Worm (Caenorhabditis elegans) whole organism, L3 larva: ENCODE data around the gene F55C12.19.

Experiments
- ZK546.5 ChIP-seq: sonication (generic microtip); optimal IDR thresholded peaks from 2 replicates; lab custom pipeline; 2017; ENCODE audit warnings: missing biosample characterization, missing genetic modification characterization
- aly-2 ChIP-seq: fragments of 150-350 bp; optimal IDR thresholded peaks from 2 replicates; lab custom pipeline; 2014; ENCODE audit warnings: missing biosample characterization, missing genetic modification characterization
- ama-1 ChIP-seq: fragments of 150-350 bp; optimal IDR thresholded peaks from 2 replicates; lab custom pipeline; 2018
- ceh-16 ChIP-seq: sonication (generic microtip); optimal IDR thresholded peaks from 2 replicates; lab custom pipeline; 2017; ENCODE audit warnings: missing biosample characterization, missing genetic modification characterization
- ceh-28 ChIP-seq: fragments of 150-350 bp; optimal IDR thresholded peaks from 2 replicates; lab custom pipeline; 2014; ENCODE audit warnings: missing biosample characterization, missing genetic modification reagents, missing genetic modification characterization
- ceh-82 ChIP-seq: fragments of 150-350 bp; optimal IDR thresholded peaks from 2 replicates; lab custom pipeline; 2014; ENCODE audit warnings: missing biosample characterization, missing genetic modification characterization
- ceh-9 ChIP-seq: sonication (generic microtip); optimal IDR thresholded peaks from 2 replicates; lab custom pipeline; 2018; ENCODE audit warnings: missing biosample characterization, missing genetic modification characterization
- daf-12 ChIP-seq: fragments of 150-350 bp; optimal IDR thresholded peaks from 2 replicates; lab custom pipeline; 2014; ENCODE audit warnings: missing biosample characterization, missing genetic modification reagents, missing genetic modification characterization
- egl-27 ChIP-seq: sonication (generic microtip); optimal IDR thresholded peaks from 4 replicates; lab custom pipeline; 2017; ENCODE audit warnings: missing biosample characterization, missing genetic modification reagents, missing genetic modification characterization
- egl-5 ChIP-seq: fragments of 150-350 bp; optimal IDR thresholded peaks from 2 replicates; lab custom pipeline; 2017; ENCODE audit warnings: missing biosample characterization, missing genetic modification reagents, missing genetic modification characterization, inconsistent platforms
- elt-1 ChIP-seq: fragments of 150-350 bp; optimal IDR thresholded peaks from 2 replicates; lab custom pipeline; 2014; ENCODE audit warnings: missing biosample characterization, missing genetic modification characterization
- elt-2 ChIP-seq: sonication (generic microtip); optimal IDR thresholded peaks from 2 replicates; lab custom pipeline; 2016; ENCODE audit warnings: missing genetic modification reagents, mild to moderate bottlenecking, missing genetic modification characterization, missing compliant biosample characterization
- elt-3 ChIP-seq, 3 experiments: fragments of 150-350 bp in 1 of 3; sonication (generic microtip) in 2 of 3; optimal IDR thresholded peaks; 2 replicates in 2 of 3; 4 replicates in 1 of 3; lab custom pipeline; 2014 to 2017; ENCODE audit warnings: missing biosample characterization in 3 of 3, missing genetic modification characterization in 3 of 3
- eor-1 ChIP-seq, 2 experiments: fragments of 150-350 bp; optimal IDR thresholded peaks; 2 replicates each; lab custom pipeline; 2014 to 2018; ENCODE audit warnings: missing biosample characterization in 2 of 2, missing genetic modification characterization in 2 of 2
- fkh-2 ChIP-seq: fragments of 150-350 bp; optimal IDR thresholded peaks from 2 replicates; lab custom pipeline; 2014; ENCODE audit warnings: missing biosample characterization, missing genetic modification reagents, missing genetic modification characterization
- fos-1 ChIP-seq: fragments of 150-350 bp; optimal IDR thresholded peaks from 2 replicates; lab custom pipeline; 2014; ENCODE audit warnings: missing biosample characterization, missing genetic modification characterization
- hmg-11 ChIP-seq: sonication (generic microtip); optimal IDR thresholded peaks from 2 replicates; lab custom pipeline; 2016; ENCODE audit warnings: missing genetic modification characterization, missing compliant biosample characterization
- jun-1 ChIP-seq: fragments of 150-350 bp; optimal IDR thresholded peaks from 2 replicates; lab custom pipeline; 2014; ENCODE audit warnings: missing biosample characterization, missing genetic modification reagents, missing genetic modification characterization
- lin-15B ChIP-seq: fragments of 150-350 bp; optimal IDR thresholded peaks from 2 replicates; lab custom pipeline; 2014; ENCODE audit warnings: missing biosample characterization, missing genetic modification characterization
- lin-39 ChIP-seq: fragments of 150-350 bp; optimal IDR thresholded peaks from 2 replicates; lab custom pipeline; 2018; ENCODE audit warnings: missing biosample characterization, missing genetic modification reagents, missing genetic modification characterization
- lsy-12 ChIP-seq: sonication (generic microtip); optimal IDR thresholded peaks from 2 replicates; lab custom pipeline; 2016; ENCODE audit warnings: mild to moderate bottlenecking, missing genetic modification characterization, missing compliant biosample characterization
- mdl-1 ChIP-seq: fragments of 150-350 bp; optimal IDR thresholded peaks from 2 replicates; lab custom pipeline; 2014; ENCODE audit warnings: missing biosample characterization, missing genetic modification characterization
- mml-1 ChIP-seq: fragments of 150-350 bp; sonication (generic microtip); optimal IDR thresholded peaks from 3 replicates; lab custom pipeline; 2014; ENCODE audit warnings: missing biosample characterization, missing genetic modification characterization
- nhr-11 ChIP-seq: fragments of 150-350 bp; optimal IDR thresholded peaks from 2 replicates; lab custom pipeline; 2014; ENCODE audit warnings: missing biosample characterization, missing genetic modification characterization
- nhr-23 ChIP-seq: fragments of 150-350 bp; optimal IDR thresholded peaks from 2 replicates; lab custom pipeline; 2014; ENCODE audit warnings: missing biosample characterization, missing genetic modification reagents, missing genetic modification characterization
- nhr-25 ChIP-seq: sonication (generic microtip); optimal IDR thresholded peaks from 2 replicates; lab custom pipeline; 2017; ENCODE audit warnings: missing biosample characterization, missing genetic modification characterization
- nhr-28 ChIP-seq: fragments of 150-350 bp; optimal IDR thresholded peaks from 2 replicates; lab custom pipeline; 2014; ENCODE audit warnings: missing biosample characterization, missing genetic modification characterization
- nhr-43 ChIP-seq: sonication (generic microtip); optimal IDR thresholded peaks from 2 replicates; lab custom pipeline; 2016; ENCODE audit warnings: mild to moderate bottlenecking, missing genetic modification characterization, missing compliant biosample characterization; ENCODE audit not compliant: poor library complexity, severe bottlenecking
- nhr-67 ChIP-seq: fragments of 150-350 bp; optimal IDR thresholded peaks from 2 replicates; lab custom pipeline; 2014; ENCODE audit warnings: missing biosample characterization, missing genetic modification characterization
- nhr-76 ChIP-seq: fragments of 150-350 bp; sonication (generic microtip); optimal IDR thresholded peaks from 5 replicates; lab custom pipeline; 2014; ENCODE audit warnings: missing biosample characterization, missing genetic modification characterization
- pha-4 ChIP-seq: fragments of 150-350 bp; optimal IDR thresholded peaks from 2 replicates; lab custom pipeline; 2014; ENCODE audit warnings: missing biosample characterization, missing genetic modification reagents, missing genetic modification characterization
- pqm-1 ChIP-seq: fragments of 150-350 bp; optimal IDR thresholded peaks from 2 replicates; lab custom pipeline; 2017; ENCODE audit warnings: missing biosample characterization, missing genetic modification characterization, inconsistent platforms
- sea-2 ChIP-seq: fragments of 150-350 bp; sonication (generic microtip); optimal IDR thresholded peaks from 4 replicates; lab custom pipeline; 2014; ENCODE audit warnings: missing biosample characterization, missing genetic modification reagents, missing genetic modification characterization
- skn-1 ChIP-seq: fragments of 150-350 bp; optimal IDR thresholded peaks from 2 replicates; lab custom pipeline; 2014; ENCODE audit warnings: missing biosample characterization, missing genetic modification characterization
- unc-39 ChIP-seq: sonication (generic microtip); optimal IDR thresholded peaks from 4 replicates; lab custom pipeline; 2017; ENCODE audit warnings: missing biosample characterization, missing genetic modification characterization
- unc-62 ChIP-seq: fragments of 150-350 bp; sonication (generic microtip); optimal IDR thresholded peaks from 4 replicates; lab custom pipeline; 2014; ENCODE audit warnings: missing biosample characterization, missing genetic modification reagents, missing genetic modification characterization
- zag-1 ChIP-seq: fragments of 150-350 bp; optimal IDR thresholded peaks from 2 replicates; lab custom pipeline; 2014; ENCODE audit warnings: missing biosample characterization, missing genetic modification characterization
- ztf-11 ChIP-seq: fragments of 150-350 bp; optimal IDR thresholded peaks from 2 replicates; lab custom pipeline; 2014; ENCODE audit warnings: missing biosample characterization, missing genetic modification characterization
- ztf-4 ChIP-seq: fragments of 150-350 bp; optimal IDR thresholded peaks from 2 replicates; lab custom pipeline; 2014; ENCODE audit warnings: missing biosample characterization, missing genetic modification characterization

F55C12.19 gene

DNA sequence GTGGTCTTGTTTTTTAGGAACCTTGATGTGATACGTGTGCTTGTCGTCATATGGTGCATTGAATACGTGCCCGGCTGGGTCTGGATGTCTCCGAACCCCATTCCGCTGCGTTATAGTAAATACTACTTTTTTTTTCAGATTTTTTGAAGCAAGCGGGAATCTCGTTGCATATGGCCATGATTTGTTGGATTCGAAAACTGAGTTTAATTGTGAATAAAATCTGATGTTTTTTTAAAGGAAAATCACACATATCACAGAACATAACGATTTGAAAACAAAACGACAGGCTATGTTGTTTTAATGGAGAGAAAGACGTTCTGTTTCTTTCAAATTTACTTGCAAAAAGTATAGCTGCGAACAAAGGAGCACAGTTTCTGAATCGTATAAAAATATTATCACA is 20.5 kb upstream of the F55C12.19 start, which contains the start of the genes ZK1248.17 and H41C03.3:
Gene ZK1248.17 (minus strand): TSS at position 101 of the 400 bp plus-strand sequence.
Gene H41C03.3 (plus strand): TSS at position 337 of the 400 bp plus-strand sequence.
- TF ChIP-seq nhr-76 (tag; lab: Kevin White, UChicago) (no peak), ZK546.5 (tag; lab: Kevin White, UChicago) (no peak), daf-12 (no peak), mml-1 (tag; lab: Kevin White, UChicago) (no peak), egl-27 (no peak), unc-62 (GFP tag; lab: Kevin White, UChicago) (no peak), lin-15B (no peak), ztf-11 (tag; lab: Kevin White, UChicago) (no peak), hmg-11 (no peak), elt-1 (tag; lab: Kevin White, UChicago) (no peak), unc-39 (tag; lab: Kevin White, UChicago) (no peak), egl-5 (no peak), zag-1 (tag; lab: Kevin White, UChicago) (no peak), nhr-11 (tag; lab: Kevin White, UChicago) (no peak), nhr-28 (tag; lab: Kevin White, UChicago) (no peak), ama-1 (no peak), lin-39 (tag; lab: Kevin White, UChicago) (no peak), jun-1 (tag; lab: Kevin White, UChicago) (no peak)

DNA sequence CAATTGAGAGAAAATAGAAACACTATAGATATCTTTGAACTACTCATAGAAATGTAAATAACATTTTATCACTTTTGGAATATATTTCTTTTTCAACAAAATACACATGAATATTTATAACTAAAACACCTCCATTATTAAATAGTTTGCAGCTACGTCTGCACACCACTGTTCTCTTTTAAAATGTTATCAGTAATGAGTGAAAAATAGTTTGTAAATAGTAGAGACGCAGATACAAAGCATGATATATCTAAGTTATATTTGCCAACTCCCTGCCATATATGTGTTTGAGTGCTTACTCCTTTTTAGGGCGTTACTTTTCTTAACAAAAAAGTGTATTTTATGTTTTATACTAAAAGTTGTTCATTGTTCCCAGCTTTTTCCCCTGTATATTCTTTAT is 19.8 kb upstream of the F55C12.19 start:
- TF ChIP-seq lsy-12 (tag; lab: Kevin White, UChicago) = no peak
- no peak for TF ChIP-seq nhr-43 (tag; lab: Kevin White, UChicago)
- TF ChIP-seq pha-4 = peak; percentile 68
- TF ChIP-seq elt-2 (tag; lab: Kevin White, UChicago) = peak; percentile 70
- TF ChIP-seq eor-1 (tag; optimal IDR thresholded peaks at IDR 0.05; lab: Kevin White, UChicago) = no peak
- TF ChIP-seq pqm-1 (tag; lab: Kevin White, UChicago) = peak; percentile 5
- TF ChIP-seq nhr-67 (tag; lab: Kevin White, UChicago) = no peak
- TF ChIP-seq aly-2 (tag; lab: Kevin White, UChicago) = no peak
- no peak for TF ChIP-seq elt-1 (tag; lab: Kevin White, UChicago)
- TF ChIP-seq, all 47 proteins: peak for 3

DNA sequence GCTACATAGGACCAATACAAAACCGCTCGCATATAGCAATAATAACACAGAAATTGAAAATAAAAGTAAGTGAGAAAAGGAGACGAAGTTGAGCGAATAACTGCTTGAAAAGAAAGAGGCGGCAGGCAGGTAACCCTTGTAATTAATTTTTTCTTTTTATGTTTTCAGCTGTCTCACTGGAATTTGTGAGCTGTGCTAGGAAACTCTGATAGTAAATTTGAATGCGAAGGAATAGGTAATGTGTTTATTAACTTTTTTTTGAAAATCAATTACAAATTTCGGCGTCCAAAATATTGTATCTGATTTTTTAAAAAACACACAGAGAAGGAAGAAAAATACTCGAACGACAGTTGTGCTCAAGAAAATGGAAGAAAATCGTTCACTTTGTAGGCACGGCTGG is 13.9 kb upstream of the F55C12.19 start, which contains the start of gene H41C03.2:
Gene H41C03.2 (minus strand): TSS at position 101 of the 400 bp plus-strand sequence.
- TF ChIP-seq aly-2 (tag; lab: Kevin White, UChicago) = no peak
- no peak for TF ChIP-seq ztf-11 (tag; lab: Kevin White, UChicago)
- no peak for TF ChIP-seq ceh-28 (tag; lab: Kevin White, UChicago)
- TF ChIP-seq nhr-28 (tag; lab: Kevin White, UChicago) = no peak
- no peak for TF ChIP-seq lin-15B
- no peak for TF ChIP-seq sea-2 (GFP tag; lab: Kevin White, UChicago)
- no peak for TF ChIP-seq nhr-67 (tag; lab: Kevin White, UChicago)

DNA sequence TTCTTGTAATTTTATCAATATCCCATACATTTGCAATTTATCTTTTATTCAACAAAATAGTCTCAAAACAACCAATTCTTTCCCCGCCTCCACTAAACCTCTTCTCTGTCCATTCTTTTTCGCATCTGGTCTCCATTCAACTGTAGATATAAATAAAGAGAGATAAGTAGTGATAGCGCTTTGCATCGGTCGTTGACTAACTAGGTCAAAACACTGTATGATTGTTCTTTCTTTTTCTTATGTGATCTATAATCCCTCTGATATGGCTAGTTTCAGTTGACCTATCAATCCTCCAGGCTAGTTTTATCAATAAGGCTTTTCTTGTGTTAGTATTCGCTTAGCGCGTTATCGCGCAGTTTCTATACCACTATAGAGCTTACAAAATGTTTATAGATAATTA is 12.7 kb upstream of the F55C12.19 start:
- peak; percentile 31 for TF ChIP-seq nhr-43 (tag; lab: Kevin White, UChicago)
- TF ChIP-seq nhr-23 (tag; lab: Kevin White, UChicago) = peak; percentile 91
- TF ChIP-seq nhr-25 = no peak
- TF ChIP-seq elt-3 (tag; optimal IDR thresholded peaks at IDR 0.05; lab: Kevin White, UChicago) = peak in 2 of 3 experiments; percentile 42 to 53
- TF ChIP-seq lin-39 (tag; lab: Kevin White, UChicago) = no peak
- TF ChIP-seq sea-2 (GFP tag; lab: Kevin White, UChicago) = no peak
- TF ChIP-seq mdl-1 (tag; lab: Kevin White, UChicago) = no peak
- TF ChIP-seq fkh-2 = no peak
- TF ChIP-seq nhr-76 (tag; lab: Kevin White, UChicago) = no peak
- TF ChIP-seq aly-2 (tag; lab: Kevin White, UChicago) = no peak
- no peak for TF ChIP-seq pha-4
- TF ChIP-seq skn-1 (tag; lab: Kevin White, UChicago) = no peak
- TF ChIP-seq ceh-82 (tag; lab: Kevin White, UChicago) = no peak
- TF ChIP-seq fos-1 (tag; lab: Kevin White, UChicago) = no peak
- no peak for TF ChIP-seq unc-39 (tag; lab: Kevin White, UChicago)
- TF ChIP-seq pqm-1 (tag; lab: Kevin White, UChicago) = no peak
- TF ChIP-seq ztf-11 (tag; lab: Kevin White, UChicago) = no peak
- TF ChIP-seq ztf-4 (tag; lab: Kevin White, UChicago) = no peak
- no peak for TF ChIP-seq ceh-16 (tag; lab: Kevin White, UChicago)
- TF ChIP-seq unc-62 (GFP tag; lab: Kevin White, UChicago) = no peak
- TF ChIP-seq ceh-28 (tag; lab: Kevin White, UChicago) = peak; percentile 20
- no peak for TF ChIP-seq ceh-9
- TF ChIP-seq zag-1 (tag; lab: Kevin White, UChicago) = no peak
